Worm (Caenorhabditis elegans): ENCODE data around the gene srh-298.

- no peak for TF ChIP-seq sea-1 (GFP tag; conservative IDR thresholded peaks at IDR 0.05)
- no peak for TF ChIP-seq flt-1 (GFP tag; IDR thresholded peaks at IDR 0.05)
- no peak for TF ChIP-seq hmg-4 (GFP tag; optimal IDR thresholded peaks at IDR 0.05)
- TF ChIP-seq ceh-13 (GFP tag; optimal IDR thresholded peaks at IDR 0.05): no peak
- TF ChIP-seq hmbx-1 (tag; optimal IDR thresholded peaks at IDR 0.05): no peak
- no peak for TF ChIP-seq ceh-36 (tag; optimal IDR thresholded peaks at IDR 0.05)
- no peak for TF ChIP-seq ama-1 (optimal IDR thresholded peaks at IDR 0.05)
- no peak for TF ChIP-seq ets-7 (tag; optimal IDR thresholded peaks at IDR 0.05)
- TF ChIP-seq tbx-37 (GFP tag; conservative IDR thresholded peaks at IDR 0.05): no peak
Observed at ce11 chrV:17800538-17800937, 18.1 kb upstream of the srh-298 start, which contains the start of gene srh-287.
